Fruit fly (Drosophila melanogaster) whole organism, pupa: Measurements from ENCODE around the gene flip.

Source experiments
- CG10348 ChIP-seq: fragments of 200-800 bp; sonication (Bioruptor generic); IDR thresholded peaks from 2 replicates; pipeline ENCODE4 v1.3.6; 2022; ENCODE audit warnings: missing biosample characterization, missing genetic modification characterization
- CG12605 ChIP-seq: fragments of 200-800 bp; sonication (Bioruptor generic); IDR thresholded peaks from 2 replicates; pipeline ENCODE4 v1.3.6; 2022; ENCODE audit warnings: missing biosample characterization, missing genetic modification characterization
- CG13204 ChIP-seq: fragments of 200-800 bp; sonication (Bioruptor generic); optimal IDR thresholded peaks from 2 replicates; lab custom pipeline; 2018; ENCODE audit warnings: missing biosample characterization, mild to moderate bottlenecking, missing genetic modification characterization, moderate library complexity
- CG14655 ChIP-seq: fragments of 200-800 bp; sonication (Bioruptor generic); optimal IDR thresholded peaks from 3 replicates; lab custom pipeline; 2017; ENCODE audit warnings: mild to moderate bottlenecking, missing biosample characterization, missing genetic modification reagents, missing genetic modification characterization
- CG15710 ChIP-seq: fragments of 200-800 bp; sonication (Bioruptor generic); optimal IDR thresholded peaks from 2 replicates; lab custom pipeline; 2018; ENCODE audit warnings: missing biosample characterization, mild to moderate bottlenecking, missing genetic modification characterization, moderate library complexity
- CG17806 ChIP-seq: fragments of 200-800 bp; sonication (Bioruptor generic); optimal IDR thresholded peaks from 2 replicates; lab custom pipeline; 2018; ENCODE audit warnings: missing biosample characterization, mild to moderate bottlenecking, missing genetic modification characterization, moderate library complexity
- CG32121 ChIP-seq: fragments of 200-800 bp; sonication (Bioruptor generic); IDR thresholded peaks from 2 replicates; pipeline ENCODE4 v1.3.6; 2022; ENCODE audit warnings: missing biosample characterization, missing genetic modification characterization
- CG34367 ChIP-seq: fragments of 200-800 bp; sonication (Bioruptor generic); optimal IDR thresholded peaks from 2 replicates; lab custom pipeline; 2018; ENCODE audit warnings: missing biosample characterization, mild to moderate bottlenecking, missing genetic modification characterization
- CG4496 ChIP-seq: fragments of 200-800 bp; sonication (Bioruptor generic); IDR thresholded peaks from 3 replicates; pipeline ENCODE4 v1.3.6; 2022; ENCODE audit warnings: missing biosample characterization, missing genetic modification characterization
- CG8159 ChIP-seq: fragments of 200-800 bp; sonication (Bioruptor generic); optimal IDR thresholded peaks from 3 replicates; lab custom pipeline; 2018; ENCODE audit warnings: missing biosample characterization, mild to moderate bottlenecking, missing genetic modification characterization, moderate library complexity
- CG8301 ChIP-seq: fragments of 200-800 bp; sonication (Bioruptor generic); optimal IDR thresholded peaks from 2 replicates; lab custom pipeline; 2018; ENCODE audit warnings: missing biosample characterization, mild to moderate bottlenecking, missing genetic modification characterization
- CG9948 ChIP-seq: fragments of 200-800 bp; sonication (Bioruptor generic); optimal IDR thresholded peaks from 2 replicates; lab custom pipeline; 2018; ENCODE audit warnings: missing biosample characterization, mild to moderate bottlenecking, missing genetic modification characterization, moderate library complexity
- D1 ChIP-seq: fragments of 200-800 bp; sonication (Bioruptor generic); optimal IDR thresholded peaks from 2 replicates; lab custom pipeline; 2018; ENCODE audit warnings: missing biosample characterization, mild to moderate bottlenecking, missing genetic modification characterization, moderate library complexity
- EcR ChIP-seq: fragments of 200-800 bp; sonication (Bioruptor generic); optimal IDR thresholded peaks from 3 replicates; lab custom pipeline; 2019; ENCODE audit warnings: missing biosample characterization, missing genetic modification characterization, mild to moderate bottlenecking, moderate library complexity, missing genetic modification reagents
- Ets98B ChIP-seq: fragments of 200-800 bp; sonication (Bioruptor generic); IDR thresholded peaks from 2 replicates; pipeline ENCODE4 v1.3.6; 2022; ENCODE audit warnings: missing biosample characterization, missing genetic modification characterization
- Pif1A ChIP-seq: fragments of 200-800 bp; sonication (Bioruptor generic); optimal IDR thresholded peaks from 3 replicates; lab custom pipeline; 2016; ENCODE audit warnings: missing biosample characterization, missing genetic modification characterization
- Pif1B ChIP-seq: fragments of 200-800 bp; sonication (Bioruptor generic); optimal IDR thresholded peaks from 3 replicates; lab custom pipeline; 2016; ENCODE audit warnings: missing biosample characterization, missing genetic modification characterization
- Snoo ChIP-seq: fragments of 200-800 bp; sonication (Bioruptor generic); optimal IDR thresholded peaks from 3 replicates; lab custom pipeline; 2017; ENCODE audit warnings: missing biosample characterization, mild to moderate bottlenecking, missing genetic modification characterization, inconsistent platforms
- fd96Ca ChIP-seq: fragments of 200-800 bp; sonication (Bioruptor generic); IDR thresholded peaks from 3 replicates; pipeline ENCODE4 v1.3.6; 2022; ENCODE audit warnings: missing biosample characterization, missing genetic modification characterization
- gl ChIP-seq: fragments of 200-800 bp; sonication (Bioruptor generic); optimal IDR thresholded peaks from 2 replicates; lab custom pipeline; 2018; ENCODE audit warnings: missing biosample characterization, mild to moderate bottlenecking, missing genetic modification characterization
- rn ChIP-seq: fragments of 200-800 bp; sonication (Bioruptor generic); IDR thresholded peaks from 2 replicates; pipeline ENCODE4 v1.3.6; 2022; ENCODE audit warnings: missing biosample characterization, missing genetic modification characterization

The flip gene

DNA sequence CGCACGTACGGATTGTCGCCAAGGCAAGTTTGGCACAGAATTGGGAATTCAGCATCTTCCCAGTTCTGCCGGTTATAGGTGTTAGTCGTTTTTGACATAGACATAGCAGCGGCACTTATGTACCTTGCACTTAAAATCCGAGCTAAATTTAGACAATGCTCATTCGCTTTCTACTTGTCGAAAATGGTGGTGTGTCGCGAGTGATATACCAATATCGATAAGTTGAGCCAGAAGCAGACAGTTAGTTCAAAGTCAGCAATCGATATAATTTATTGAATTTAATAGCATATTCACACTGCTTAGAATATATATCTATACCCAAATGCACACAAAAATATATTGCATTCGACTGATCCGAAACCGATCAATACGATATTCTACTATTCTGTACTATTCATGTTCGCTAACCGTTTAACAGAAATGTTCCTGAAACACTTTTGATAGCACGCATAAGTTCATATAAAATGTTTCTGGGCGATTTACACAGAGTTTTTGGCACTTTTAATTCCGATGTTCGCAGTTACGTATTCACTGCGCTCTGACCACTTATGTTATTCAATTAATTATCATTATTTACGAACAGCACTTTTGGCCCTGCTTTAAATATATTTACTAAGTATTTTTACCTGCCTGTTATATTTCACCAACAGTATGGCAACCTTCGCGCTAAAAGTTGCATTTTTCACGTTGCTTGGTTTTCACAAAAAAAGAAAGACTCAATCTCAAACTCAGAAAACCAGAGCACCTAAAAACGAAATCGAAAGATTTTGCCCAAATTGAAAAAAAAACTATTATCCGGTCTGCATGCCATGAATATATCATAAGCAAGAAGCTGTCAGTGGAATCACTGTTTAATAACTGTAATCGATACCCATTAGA is 45.4 kb downstream of the flip start, which contains the start of gene CG14641:
CG14641 (minus strand) TSS at position 204 of the 879 bp plus-strand sequence.
- TF ChIP-seq CG32121 (GFP tag; lab: Robert Waterston, UW) = no peak
- no peak for TF ChIP-seq EcR (GFP tag; lab: Kevin White, UChicago)
- peak; percentile 1 for TF ChIP-seq CG8159
- TF ChIP-seq CG13204 (GFP tag; lab: Kevin White, UChicago) = no peak
- no peak for TF ChIP-seq CG12605
- no peak for TF ChIP-seq CG10348 (GFP tag; lab: Robert Waterston, UW)
- no peak for TF ChIP-seq CG8301 (tag; lab: Kevin White, UChicago)
- no peak for TF ChIP-seq CG17806 (tag; lab: Kevin White, UChicago)
- TF ChIP-seq CG34367 (tag; lab: Kevin White, UChicago) = no peak
- TF ChIP-seq CG15710 (tag; lab: Kevin White, UChicago) = peak; percentile 6
- TF ChIP-seq CG14655 (GFP tag; lab: Kevin White, UChicago) = no peak

DNA sequence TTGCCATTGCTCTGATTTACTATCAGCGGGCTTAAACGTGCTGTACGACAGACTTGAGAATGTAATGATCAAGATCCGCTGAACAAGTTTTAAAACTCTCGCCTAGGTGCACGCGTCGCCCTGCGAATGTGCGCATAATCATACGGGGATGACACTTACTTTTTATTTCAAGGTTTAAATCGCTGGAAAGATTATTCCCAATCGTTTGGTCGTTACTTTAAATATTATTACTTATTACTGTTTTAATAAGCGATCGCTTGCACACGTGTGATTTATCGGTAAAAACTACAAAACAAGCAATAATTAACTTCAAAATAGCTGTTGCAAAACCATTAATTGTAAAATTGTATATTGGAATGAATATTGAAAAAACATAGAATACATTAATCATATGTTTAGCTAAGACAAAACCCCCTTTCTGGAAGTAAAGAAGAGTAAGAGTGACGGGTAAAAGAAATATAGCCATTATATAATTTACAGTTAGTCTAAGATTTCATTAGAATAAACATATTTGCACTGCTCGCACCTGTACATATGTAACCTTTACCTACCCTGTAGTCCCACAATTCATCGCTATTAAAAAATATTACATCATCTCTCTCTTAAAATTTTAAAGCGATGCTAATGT is 48.5 kb downstream of the flip start, which contains the start of gene DhpD:
DhpD (minus strand) TSS at position 102 of the 628 bp plus-strand sequence.
- TF ChIP-seq Pif1A (GFP tag; lab: Kevin White, UChicago) = no peak
- no peak for TF ChIP-seq EcR (GFP tag; lab: Kevin White, UChicago)
- no peak; the same call in 2 of the 3 replicates for TF ChIP-seq fd96Ca (GFP tag; lab: Robert Waterston, UW)
- peak; percentile 77 for TF ChIP-seq CG32121 (GFP tag; lab: Robert Waterston, UW)
- TF ChIP-seq CG15710 (tag; lab: Kevin White, UChicago) = peak; percentile 80
- TF ChIP-seq D1 = peak; percentile 59
- TF ChIP-seq CG8159 = peak; percentile 76
- TF ChIP-seq gl (tag; lab: Kevin White, UChicago) = peak; percentile 35
- peak; percentile 2 for TF ChIP-seq CG13204 (GFP tag; lab: Kevin White, UChicago)
- peak; percentile 73 for TF ChIP-seq Pif1B
- no peak for TF ChIP-seq CG14655 (GFP tag; lab: Kevin White, UChicago)
- TF ChIP-seq CG4496 = peak; percentile 87
- TF ChIP-seq CG8301 (tag; lab: Kevin White, UChicago) = no peak
- TF ChIP-seq CG9948 (tag; lab: Kevin White, UChicago) = peak; percentile 55
- TF ChIP-seq Snoo (tag; lab: Kevin White, UChicago) = peak; percentile 80
- TF ChIP-seq CG10348 (GFP tag; lab: Robert Waterston, UW) = no peak
- TF ChIP-seq CG17806 (tag; lab: Kevin White, UChicago) = peak; percentile 79
- TF ChIP-seq CG34367 (tag; lab: Kevin White, UChicago) = peak; percentile 50
- TF ChIP-seq CG12605 = peak; percentile 63
- peak; percentile 79 for TF ChIP-seq Ets98B (GFP tag; lab: Robert Waterston, UW)
- no peak for TF ChIP-seq rn (GFP tag; lab: Robert Waterston, UW)

DNA sequence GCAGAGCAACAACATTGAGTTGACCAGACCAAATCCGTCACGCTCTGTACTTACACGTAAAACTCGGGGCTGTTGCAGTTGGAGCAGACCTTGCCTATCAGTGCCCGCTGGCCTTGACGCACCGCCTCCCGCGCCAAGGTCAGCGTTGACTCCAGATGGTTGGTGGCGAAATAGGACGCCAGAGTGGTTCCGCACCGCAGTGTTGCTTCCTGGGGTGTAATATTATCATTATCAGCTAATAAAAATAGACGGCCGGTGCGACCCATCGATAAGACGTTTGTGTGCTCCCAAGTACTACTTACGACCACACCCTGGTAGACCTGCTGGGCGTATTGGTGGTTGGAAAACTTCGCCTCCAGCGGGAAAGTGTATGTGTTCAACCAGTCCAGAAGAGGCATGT is 49.3 kb downstream of the flip start:
- no peak for TF ChIP-seq gl (tag; lab: Kevin White, UChicago)
- TF ChIP-seq CG8301 (tag; lab: Kevin White, UChicago) = no peak
- TF ChIP-seq CG13204 (GFP tag; lab: Kevin White, UChicago) = peak; percentile 61

DNA sequence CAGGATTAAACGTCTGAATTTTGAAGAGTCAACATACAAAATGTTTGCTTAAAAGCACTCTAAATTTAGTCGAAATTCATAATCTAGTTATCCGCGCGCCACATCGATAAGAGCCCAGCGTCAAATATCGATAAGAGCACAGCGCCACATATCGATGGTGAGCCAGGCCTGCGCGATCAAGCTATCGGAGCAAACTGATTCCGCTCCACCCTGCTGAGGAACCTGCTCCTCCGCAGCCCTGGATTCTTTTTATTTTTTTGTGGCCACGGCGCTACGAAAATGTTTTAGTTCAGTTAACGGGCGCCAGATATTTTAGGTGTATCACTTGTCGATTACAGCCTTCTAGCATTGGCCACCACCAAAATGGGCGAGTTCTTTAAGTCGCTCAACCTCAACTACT is 56.9 kb downstream of the flip start:
- TF ChIP-seq CG34367 (tag; lab: Kevin White, UChicago) (no peak), CG10348 (GFP tag; lab: Robert Waterston, UW) (no peak), CG4496 (no peak), D1 (no peak), fd96Ca (GFP tag; lab: Robert Waterston, UW) (0 out of 3 replicates have a peak, but pooled peaks have one; percentile 31), EcR (GFP tag; lab: Kevin White, UChicago) (no peak), Ets98B (GFP tag; lab: Robert Waterston, UW) (peak; percentile 16; the same call in 1 of the 2 replicates), CG13204 (GFP tag; lab: Kevin White, UChicago) (no peak), Snoo (tag; lab: Kevin White, UChicago) (no peak), CG9948 (tag; lab: Kevin White, UChicago) (no peak), Pif1A (GFP tag; lab: Kevin White, UChicago) (no peak), gl (tag; lab: Kevin White, UChicago) (no peak), CG8159 (no peak), rn (GFP tag; lab: Robert Waterston, UW) (no peak), CG8301 (tag; lab: Kevin White, UChicago) (no peak), CG17806 (tag; lab: Kevin White, UChicago) (no peak), Pif1B (no peak), CG12605 (0 out of 2 replicates have a peak, but pooled peaks have one; percentile 9), CG32121 (GFP tag; lab: Robert Waterston, UW) (peak; percentile 9; the same call in 1 of the 2 replicates), CG14655 (GFP tag; lab: Kevin White, UChicago) (no peak), CG15710 (tag; lab: Kevin White, UChicago) (no peak)

DNA sequence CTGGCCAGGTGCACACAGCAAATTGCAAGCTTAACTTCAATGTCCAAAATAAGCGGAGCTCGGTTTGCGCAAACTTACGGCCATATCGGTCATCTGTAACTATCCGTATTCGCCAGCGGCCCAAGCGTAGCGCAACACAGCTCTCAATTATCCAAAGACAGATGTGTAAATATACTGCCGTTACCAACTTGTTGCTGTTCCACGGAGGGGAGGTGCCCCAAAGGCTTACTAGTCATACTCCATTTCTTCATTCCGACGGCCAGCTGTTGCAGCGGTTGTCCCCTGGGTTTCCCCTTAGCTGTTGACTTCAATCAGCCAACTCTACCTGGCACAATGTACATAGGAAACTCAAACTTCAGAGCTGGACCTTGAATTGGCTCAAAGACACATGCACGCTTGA is 57.7 kb downstream of the flip start, which contains the start of gene CG31516:
CG31516 (minus strand) TSS at position 101 of the 400 bp plus-strand sequence.
- TF ChIP-seq Pif1A (GFP tag; lab: Kevin White, UChicago) (no peak), gl (tag; lab: Kevin White, UChicago) (no peak)
